Worm (Caenorhabditis elegans) whole organism, young adult: Measurements from ENCODE around the gene Y45F10B.8.

Experiments used
- B0261.1 ChIP-seq: sonication (generic microtip); optimal IDR thresholded peaks from 2 replicates; lab custom pipeline; 2016; ENCODE audit warnings: mild to moderate bottlenecking, missing genetic modification characterization, moderate library complexity, missing compliant biosample characterization
- C17E4.6 ChIP-seq: fragments of 200-800 bp; sonication (Bioruptor generic); IDR thresholded peaks from 2 replicates; pipeline ENCODE4 v1.3.6; 2022; ENCODE audit warnings: missing genetic modification reagents, missing genetic modification characterization, missing compliant biosample characterization
- D2030.7 ChIP-seq: fragments of 200-800 bp; sonication (Bioruptor generic); IDR thresholded peaks from 2 replicates; pipeline ENCODE4 v1.3.6; 2022; ENCODE audit warnings: missing genetic modification reagents, missing genetic modification characterization, missing compliant biosample characterization
- F33H1.4 ChIP-seq: fragments of 200-800 bp; sonication (Bioruptor generic); IDR thresholded peaks from 2 replicates; pipeline ENCODE4 v1.3.6; 2022; ENCODE audit warnings: missing genetic modification reagents, missing genetic modification characterization, missing compliant biosample characterization
- F37B4.10 ChIP-seq: fragments of 200-800 bp; sonication (Bioruptor generic); IDR thresholded peaks from 2 replicates; pipeline ENCODE4 v1.3.6; 2022; ENCODE audit warnings: missing genetic modification characterization, missing compliant biosample characterization
- F49E8.2 ChIP-seq: sonication (generic microtip); optimal IDR thresholded peaks from 3 replicates; lab custom pipeline; 2017; ENCODE audit warnings: missing genetic modification characterization, mild to moderate bottlenecking, missing compliant biosample characterization, antibody characterized with exemption, moderate library complexity; ENCODE audit not compliant: insufficient read depth
- F55B11.4 ChIP-seq: sonication (generic microtip); optimal IDR thresholded peaks from 2 replicates; lab custom pipeline; 2016; ENCODE audit warnings: missing compliant biosample characterization, missing genetic modification characterization, borderline replicate concordance; ENCODE audit not compliant: insufficient read depth
- Y53F4B.3 ChIP-seq: fragments of 200-800 bp; sonication (Bioruptor generic); IDR thresholded peaks from 2 replicates; pipeline ENCODE4 v1.3.6; 2022; ENCODE audit warnings: missing genetic modification reagents, missing genetic modification characterization, missing compliant biosample characterization
- Y67H2A.10 ChIP-seq: fragments of 200-800 bp; sonication (Bioruptor generic); conservative IDR thresholded peaks from 2 replicates; pipeline ENCODE4 v1.3.6; 2022; ENCODE audit warnings: missing genetic modification reagents, missing genetic modification characterization, missing compliant biosample characterization
- Y95B8A.8 ChIP-seq: fragments of 200-800 bp; sonication (Bioruptor generic); IDR thresholded peaks from 2 replicates; pipeline ENCODE4 v1.3.6; 2022; ENCODE audit warnings: missing genetic modification reagents, missing genetic modification characterization, missing compliant biosample characterization
- aptf-2 ChIP-seq: fragments of 200-800 bp; sonication (Bioruptor generic); conservative IDR thresholded peaks from 2 replicates; pipeline ENCODE4 v1.3.6; 2022; ENCODE audit warnings: missing genetic modification reagents, missing genetic modification characterization, missing compliant biosample characterization
- aptf-3 ChIP-seq: fragments of 200-800 bp; sonication (Bioruptor generic); IDR thresholded peaks from 2 replicates; pipeline ENCODE4 v1.3.6; 2022; ENCODE audit warnings: missing genetic modification characterization, missing compliant biosample characterization
- attf-3 ChIP-seq: fragments of 200-800 bp; sonication (Bioruptor generic); conservative IDR thresholded peaks from 2 replicates; pipeline ENCODE4 v1.3.6; 2022; ENCODE audit warnings: missing genetic modification reagents, missing genetic modification characterization, missing compliant biosample characterization
- attf-6 ChIP-seq: fragments of 200-800 bp; sonication (Bioruptor generic); IDR thresholded peaks from 2 replicates; pipeline ENCODE4 v1.3.6; 2022; ENCODE audit warnings: missing genetic modification reagents, missing genetic modification characterization, missing compliant biosample characterization
- bed-1 ChIP-seq: fragments of 200-800 bp; sonication (Bioruptor generic); IDR thresholded peaks from 2 replicates; pipeline ENCODE4 v1.3.6; 2022; ENCODE audit warnings: missing genetic modification reagents, missing genetic modification characterization, missing compliant biosample characterization
- cebp-2 ChIP-seq: fragments of 200-800 bp; sonication (Bioruptor generic); IDR thresholded peaks from 2 replicates; pipeline ENCODE4 v1.3.6; 2022; ENCODE audit warnings: missing genetic modification characterization, missing compliant biosample characterization
- ceh-100 ChIP-seq: fragments of 200-800 bp; sonication (Bioruptor generic); IDR thresholded peaks from 2 replicates; pipeline ENCODE4 v1.3.6; 2022; ENCODE audit warnings: missing genetic modification reagents, missing genetic modification characterization, missing compliant biosample characterization
- dox-1 ChIP-seq: fragments of 200-800 bp; sonication (Bioruptor generic); IDR thresholded peaks from 2 replicates; pipeline ENCODE4 v1.3.6; 2022; ENCODE audit warnings: missing genetic modification reagents, missing genetic modification characterization, missing compliant biosample characterization
- dpl-1 ChIP-seq: fragments of 150-350 bp; optimal IDR thresholded peaks from 2 replicates; lab custom pipeline; 2014; ENCODE audit warnings: missing biosample characterization, missing genetic modification reagents, missing genetic modification characterization
- ekl-4 ChIP-seq: fragments of 200-800 bp; sonication (Bioruptor generic); IDR thresholded peaks from 2 replicates; pipeline ENCODE4 v1.3.6; 2022; ENCODE audit warnings: missing genetic modification reagents, missing genetic modification characterization, missing compliant biosample characterization
- hmg-1.2 ChIP-seq: fragments of 200-800 bp; sonication (Bioruptor generic); IDR thresholded peaks from 2 replicates; pipeline ENCODE4 v1.3.6; 2022; ENCODE audit warnings: missing genetic modification reagents, missing genetic modification characterization, missing compliant biosample characterization
- hmg-20 ChIP-seq: fragments of 200-800 bp; sonication (Bioruptor generic); IDR thresholded peaks from 2 replicates; pipeline ENCODE4 v1.3.6; 2022; ENCODE audit warnings: missing genetic modification reagents, missing genetic modification characterization, missing compliant biosample characterization
- hsf-1 ChIP-seq: fragments of 200-800 bp; sonication (Bioruptor generic); IDR thresholded peaks from 2 replicates; pipeline ENCODE4 v1.3.6; 2022; ENCODE audit warnings: missing genetic modification reagents, missing genetic modification characterization, missing compliant biosample characterization
- let-526 ChIP-seq: fragments of 200-800 bp; sonication (Bioruptor generic); IDR thresholded peaks from 2 replicates; pipeline ENCODE4 v1.3.6; 2022; ENCODE audit warnings: missing genetic modification reagents, missing genetic modification characterization, missing compliant biosample characterization
- lin-26 ChIP-seq: fragments of 200-800 bp; sonication (Bioruptor generic); IDR thresholded peaks from 2 replicates; pipeline ENCODE4 v1.3.6; 2022; ENCODE audit warnings: missing genetic modification reagents, missing genetic modification characterization, missing compliant biosample characterization
- lin-35 ChIP-seq, 3 experiments: fragments of 150-350 bp in 2 of 3; sonication (generic microtip) in 1 of 3; optimal IDR thresholded peaks; 2 replicates each; lab custom pipeline; 2014 to 2018; ENCODE audit warnings: missing biosample characterization in 3 of 3, missing genetic modification characterization in 3 of 3, missing genetic modification reagents in 3 of 3
- lin-54 ChIP-seq: fragments of 200-800 bp; sonication (Bioruptor generic); optimal IDR thresholded peaks from 2 replicates; lab custom pipeline; 2018; ENCODE audit warnings: mild to moderate bottlenecking, missing genetic modification characterization, missing compliant biosample characterization
- lsl-1 ChIP-seq: fragments of 200-800 bp; sonication (Bioruptor generic); optimal IDR thresholded peaks from 2 replicates; lab custom pipeline; 2018; ENCODE audit warnings: mild to moderate bottlenecking, missing genetic modification characterization, moderate library complexity, missing compliant biosample characterization
- madf-6 ChIP-seq: fragments of 200-800 bp; sonication (Bioruptor generic); IDR thresholded peaks from 2 replicates; pipeline ENCODE4 v1.3.6; 2022; ENCODE audit warnings: missing genetic modification reagents, missing genetic modification characterization, missing compliant biosample characterization
- mcd-1 ChIP-seq: fragments of 200-800 bp; sonication (Bioruptor generic); IDR thresholded peaks from 2 replicates; pipeline ENCODE4 v1.3.6; 2022; ENCODE audit warnings: missing genetic modification reagents, missing genetic modification characterization, missing compliant biosample characterization
- mel-28 ChIP-seq: sonication (generic microtip); optimal IDR thresholded peaks from 2 replicates; lab custom pipeline; 2016; ENCODE audit warnings: borderline replicate concordance, mild to moderate bottlenecking, missing genetic modification characterization, missing compliant biosample characterization
- mxl-1 ChIP-seq: sonication (generic microtip); optimal IDR thresholded peaks from 2 replicates; lab custom pipeline; 2016; ENCODE audit warnings: missing genetic modification characterization, missing compliant biosample characterization
- nfyb-1 ChIP-seq: fragments of 200-800 bp; sonication (Bioruptor generic); IDR thresholded peaks from 2 replicates; pipeline ENCODE4 v1.3.6; 2022; ENCODE audit warnings: missing genetic modification reagents, missing genetic modification characterization, missing compliant biosample characterization
- nhr-27 ChIP-seq: fragments of 200-800 bp; sonication (Bioruptor generic); optimal IDR thresholded peaks from 2 replicates; lab custom pipeline; 2018; ENCODE audit warnings: mild to moderate bottlenecking, missing genetic modification characterization, moderate library complexity, missing compliant biosample characterization
- nhr-80 ChIP-seq: sonication (generic microtip); optimal IDR thresholded peaks from 2 replicates; lab custom pipeline; 2016; ENCODE audit warnings: missing genetic modification characterization, missing compliant biosample characterization
- pbrm-1 ChIP-seq: fragments of 200-800 bp; sonication (Bioruptor generic); IDR thresholded peaks from 2 replicates; pipeline ENCODE4 v1.3.6; 2022; ENCODE audit warnings: missing genetic modification reagents, missing genetic modification characterization, missing compliant biosample characterization
- rcor-1 ChIP-seq: fragments of 200-800 bp; sonication (Bioruptor generic); IDR thresholded peaks from 2 replicates; pipeline ENCODE4 v1.3.6; 2022; ENCODE audit warnings: missing genetic modification reagents, missing genetic modification characterization, missing compliant biosample characterization
- rec-8 ChIP-seq, 2 experiments: sonication (generic microtip); optimal IDR thresholded peaks; 2 replicates each; lab custom pipeline; 2016; ENCODE audit warnings: mild to moderate bottlenecking in 2 of 2, missing genetic modification characterization in 2 of 2, missing genetic modification reagents in 2 of 2, missing genotype in 2 of 2, missing biosample characterization in 1 of 2, missing compliant biosample characterization in 1 of 2, moderate library complexity in 1 of 2
- sdz-38 ChIP-seq: sonication (generic microtip); optimal IDR thresholded peaks from 2 replicates; lab custom pipeline; 2016; ENCODE audit warnings: missing genotype, missing genetic modification characterization, missing compliant biosample characterization
- snpc-1.1 ChIP-seq: sonication (generic microtip); optimal IDR thresholded peaks from 2 replicates; lab custom pipeline; 2017; ENCODE audit warnings: missing genetic modification characterization, mild to moderate bottlenecking, missing compliant biosample characterization, antibody characterized with exemption, moderate library complexity, missing genotype, missing genetic modification reagents; ENCODE audit not compliant: insufficient read depth
- snpc-1.3 ChIP-seq: sonication (generic microtip); optimal IDR thresholded peaks from 2 replicates; lab custom pipeline; 2017; ENCODE audit warnings: missing genetic modification characterization, mild to moderate bottlenecking, missing compliant biosample characterization, antibody characterized with exemption, moderate library complexity, missing genotype, missing genetic modification reagents; ENCODE audit not compliant: insufficient read depth
- snpc-3.4 ChIP-seq: sonication (generic microtip); optimal IDR thresholded peaks from 2 replicates; lab custom pipeline; 2017; ENCODE audit warnings: missing genetic modification characterization, mild to moderate bottlenecking, missing compliant biosample characterization, antibody characterized with exemption, moderate library complexity, missing genotype, missing genetic modification reagents
- snpc-4 ChIP-seq, 5 experiments: fragments of 150-350 bp in 1 of 5; sonication (generic microtip) in 4 of 5; optimal IDR thresholded peaks; 2 replicates each; lab custom pipeline; 2014 to 2018; ENCODE audit warnings: missing genetic modification characterization in 5 of 5, missing biosample characterization in 3 of 5, antibody characterized with exemption in 2 of 5, mild to moderate bottlenecking in 2 of 5, missing compliant biosample characterization in 2 of 5, missing genotype in 2 of 5, moderate library complexity in 2 of 5, missing genetic modification reagents in 1 of 5
- tbp1 ChIP-seq: fragments of 200-800 bp; sonication (Bioruptor generic); optimal IDR thresholded peaks from 2 replicates; lab custom pipeline; 2018; ENCODE audit warnings: mild to moderate bottlenecking, missing genetic modification characterization, missing compliant biosample characterization
- xnd-1 ChIP-seq: sonication (generic microtip); optimal IDR thresholded peaks from 2 replicates; lab custom pipeline; 2016; ENCODE audit warnings: missing genotype, missing genetic modification reagents, missing genetic modification characterization, missing compliant biosample characterization
- ztf-28 ChIP-seq: fragments of 200-800 bp; sonication (Bioruptor generic); IDR thresholded peaks from 2 replicates; pipeline ENCODE4 v1.3.6; 2022; ENCODE audit warnings: missing genetic modification reagents, missing genetic modification characterization, missing compliant biosample characterization
- ztf-6 ChIP-seq: fragments of 200-800 bp; sonication (Bioruptor generic); IDR thresholded peaks from 2 replicates; pipeline ENCODE4 v1.3.6; 2022; ENCODE audit warnings: missing genetic modification reagents, missing genetic modification characterization, missing compliant biosample characterization

The Y45F10B.8 gene

DNA sequence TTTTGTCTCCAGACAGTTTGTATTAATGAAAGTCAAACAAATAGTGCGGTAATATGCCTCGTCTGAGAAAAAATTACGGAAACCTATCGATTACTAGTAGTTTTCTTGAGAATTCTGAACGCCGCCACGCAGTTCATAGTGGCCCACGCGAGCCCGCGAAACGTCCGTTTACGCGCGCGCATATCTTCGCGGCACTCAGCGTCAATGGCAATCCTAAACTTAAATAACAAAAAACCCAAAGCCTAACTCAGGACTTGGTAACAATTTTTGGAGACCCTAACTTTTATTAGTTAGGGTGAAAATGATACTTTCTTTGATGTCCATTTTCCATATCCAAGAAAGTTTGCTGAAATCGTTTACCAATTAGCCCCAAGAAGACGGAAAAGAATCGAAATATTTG is 23.4 kb upstream of the Y45F10B.8 start:
- TF ChIP-seq tbp1 = peak; percentile 75
- TF ChIP-seq mcd-1 (GFP tag; lab: Robert Waterston, UW) = no peak
- peak; percentile 29; the same call in 1 of the 2 replicates for TF ChIP-seq dox-1 (GFP tag; lab: Robert Waterston, UW)
- TF ChIP-seq D2030.7 (GFP tag; lab: Robert Waterston, UW) = peak; percentile 53
- no peak for TF ChIP-seq F37B4.10
- peak; percentile 36 for TF ChIP-seq snpc-1.3
- peak; percentile 77 for TF ChIP-seq madf-6
- no peak for TF ChIP-seq Y67H2A.10 (GFP tag; lab: Robert Waterston, UW)
- TF ChIP-seq Y95B8A.8 (GFP tag; lab: Robert Waterston, UW) = no peak
- peak; percentile 22; the same call in 1 of the 2 replicates for TF ChIP-seq rcor-1 (GFP tag; lab: Robert Waterston, UW)
- TF ChIP-seq pbrm-1 (GFP tag; lab: Robert Waterston, UW) = peak; percentile 84
- TF ChIP-seq lin-54 (GFP tag; lab: Kevin White, UChicago) = peak; percentile 30
- TF ChIP-seq cebp-2 (GFP tag; lab: Robert Waterston, UW) = 0 out of 2 replicates have a peak, but pooled peaks have one; percentile 51
- peak; percentile 14; the same call in 1 of the 2 replicates for TF ChIP-seq ceh-100
- no peak for TF ChIP-seq attf-3 (GFP tag; lab: Robert Waterston, UW)
- TF ChIP-seq nhr-80 = no peak
- 0 out of 2 replicates have a peak, but pooled peaks have one; percentile 39 for TF ChIP-seq lin-26 (GFP tag; lab: Robert Waterston, UW)
- TF ChIP-seq F55B11.4 = no peak
- no peak for TF ChIP-seq bed-1
- TF ChIP-seq mel-28 = no peak
- TF ChIP-seq lsl-1 (GFP tag; lab: Kevin White, UChicago) = peak; percentile 19
- TF ChIP-seq hsf-1 (GFP tag; lab: Robert Waterston, UW) = peak; percentile 46; the same call in 1 of the 2 replicates
- peak; percentile 86 for TF ChIP-seq F49E8.2 (tag; lab: Kevin White, UChicago)
- TF ChIP-seq F33H1.4 (GFP tag; lab: Robert Waterston, UW) = peak; percentile 33; the same call in 1 of the 2 replicates
- no peak for TF ChIP-seq sdz-38 (tag; lab: Kevin White, UChicago)
- peak; percentile 99 for TF ChIP-seq attf-6 (GFP tag; lab: Robert Waterston, UW)
- no peak for TF ChIP-seq ztf-6 (GFP tag; lab: Robert Waterston, UW)
- peak; percentile 97 for TF ChIP-seq hmg-1.2
- TF ChIP-seq snpc-1.1 = peak; percentile 93
- TF ChIP-seq snpc-3.4 (tag; lab: Kevin White, UChicago) = peak; percentile 77
- TF ChIP-seq B0261.1 (tag; lab: Kevin White, UChicago) = no peak
- peak; percentile 87 for TF ChIP-seq snpc-4 (GFP tag; optimal IDR thresholded peaks at IDR 0.05; lab: Kevin White, UChicago)
- peak; percentile 92 to 98 (median 95) for TF ChIP-seq snpc-4 (tag; optimal IDR thresholded peaks at IDR 0.05; lab: Kevin White, UChicago)
- no peak for TF ChIP-seq aptf-3 (GFP tag; lab: Robert Waterston, UW)
- peak; percentile 21; the same call in 1 of the 2 replicates for TF ChIP-seq ekl-4 (GFP tag; lab: Robert Waterston, UW)

DNA sequence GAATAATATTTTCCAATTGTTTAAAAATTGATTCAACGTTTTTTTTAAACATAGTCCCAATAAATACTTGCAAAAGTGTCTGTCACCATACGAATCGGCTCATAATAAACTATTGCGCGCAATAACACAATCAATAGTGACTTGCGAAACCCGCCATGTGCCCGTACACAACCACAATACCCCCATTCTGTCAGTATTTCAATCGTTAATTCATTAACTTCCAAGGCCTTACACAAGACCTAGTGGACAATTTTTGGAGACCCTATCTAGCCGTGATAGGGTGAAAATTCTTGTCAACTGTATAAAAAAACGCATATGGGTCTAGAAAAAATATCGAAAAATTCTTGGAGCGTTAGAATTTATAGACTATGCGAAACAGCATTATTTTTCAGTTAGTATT is 22.6 kb upstream of the Y45F10B.8 start:
- TF ChIP-seq lin-35 (GFP tag; optimal IDR thresholded peaks at IDR 0.05; lab: Kevin White, UChicago) (no peak), snpc-1.3 (peak; percentile 76), ceh-100 (no peak), nhr-27 (tag; lab: Kevin White, UChicago) (no peak), dpl-1 (GFP tag; lab: Kevin White, UChicago) (no peak), D2030.7 (GFP tag; lab: Robert Waterston, UW) (peak; percentile 66), rcor-1 (GFP tag; lab: Robert Waterston, UW) (peak; percentile 14; the same call in 1 of the 2 replicates), Y53F4B.3 (no peak), ztf-28 (GFP tag; lab: Robert Waterston, UW) (no peak), madf-6 (peak; percentile 74), hmg-1.2 (peak; percentile 84), nfyb-1 (GFP tag; lab: Robert Waterston, UW) (no peak), mxl-1 (tag; lab: Kevin White, UChicago) (no peak), aptf-2 (no peak), let-526 (no peak), C17E4.6 (no peak), rec-8 (tag; optimal IDR thresholded peaks at IDR 0.05; lab: Kevin White, UChicago) (no peak), xnd-1 (tag; lab: Kevin White, UChicago) (peak; percentile 25), hmg-20 (GFP tag; lab: Robert Waterston, UW) (no peak)
